Fruit fly (Drosophila melanogaster) whole organism, embryonic: Measurements from ENCODE around the gene lectin-29Ca.

Experiments
- ATbp ChIP-seq: fragments of 200-800 bp; sonication (Bioruptor generic); optimal IDR thresholded peaks from 2 replicates; lab custom pipeline; 2017; ENCODE audit warnings: missing biosample characterization, mild to moderate bottlenecking, missing genetic modification characterization, missing genetic modification reagents
- Aef1 ChIP-seq: fragments of 200-800 bp; sonication (Bioruptor generic); IDR thresholded peaks from 3 replicates; pipeline ENCODE4 v1.3.6; 2022; ENCODE audit warnings: missing biosample characterization, missing genetic modification characterization
- CG11696 ChIP-seq: fragments of 200-800 bp; sonication (Bioruptor generic); IDR thresholded peaks from 2 replicates; pipeline ENCODE4 v1.3.6; 2022; ENCODE audit warnings: missing biosample characterization, missing genetic modification characterization
- CG14860 ChIP-seq: fragments of 200-800 bp; sonication (Bioruptor generic); IDR thresholded peaks from 3 replicates; pipeline ENCODE4 v1.3.6; 2022; ENCODE audit warnings: missing biosample characterization, missing genetic modification characterization; ENCODE audit not compliant: partially characterized antibody
- CG15011 ChIP-seq: fragments of 200-800 bp; sonication (Bioruptor generic); optimal IDR thresholded peaks from 3 replicates; lab custom pipeline; 2018; ENCODE audit warnings: missing biosample characterization, mild to moderate bottlenecking, missing genetic modification characterization
- CG15073 ChIP-seq: fragments of 200-800 bp; sonication (Bioruptor generic); optimal IDR thresholded peaks from 2 replicates; lab custom pipeline; 2016; ENCODE audit warnings: missing biosample characterization, missing genetic modification characterization
- CG15696 ChIP-seq: fragments of 200-800 bp; sonication (Bioruptor generic); optimal IDR thresholded peaks from 2 replicates; lab custom pipeline; 2019; ENCODE audit warnings: missing biosample characterization, mild to moderate bottlenecking, missing genetic modification characterization, moderate library complexity
- CG17186 ChIP-seq: fragments of 200-800 bp; sonication (Bioruptor generic); optimal IDR thresholded peaks from 3 replicates; lab custom pipeline; 2017; ENCODE audit warnings: missing biosample characterization, missing genetic modification reagents, missing genetic modification characterization
- CG17359 ChIP-seq: fragments of 200-800 bp; sonication (Bioruptor generic); optimal IDR thresholded peaks from 3 replicates; lab custom pipeline; 2018; ENCODE audit warnings: missing biosample characterization, mild to moderate bottlenecking, missing genetic modification characterization, moderate library complexity
- CG17385 ChIP-seq: fragments of 200-800 bp; sonication (Bioruptor generic); optimal IDR thresholded peaks from 3 replicates; lab custom pipeline; 2018; ENCODE audit warnings: missing biosample characterization, mild to moderate bottlenecking, missing genetic modification characterization
- CG18262 ChIP-seq: fragments of 200-800 bp; optimal IDR thresholded peaks from 3 replicates; lab custom pipeline; 2019; ENCODE audit warnings: missing biosample characterization, mild to moderate bottlenecking, missing genetic modification characterization, moderate library complexity
- CG2129 ChIP-seq: fragments of 200-800 bp; sonication (Bioruptor generic); IDR thresholded peaks from 2 replicates; pipeline ENCODE4 v1.3.6; 2022; ENCODE audit warnings: missing biosample characterization, missing genetic modification characterization; ENCODE audit not compliant: partially characterized antibody
- CG2712 ChIP-seq: fragments of 200-800 bp; optimal IDR thresholded peaks from 3 replicates; lab custom pipeline; 2019; ENCODE audit warnings: missing biosample characterization, mild to moderate bottlenecking, missing genetic modification characterization, moderate library complexity
- CG30403 ChIP-seq: fragments of 200-800 bp; sonication (Bioruptor generic); optimal IDR thresholded peaks from 3 replicates; lab custom pipeline; 2016; ENCODE audit warnings: missing biosample characterization, missing genetic modification characterization
- CG3847 ChIP-seq: fragments of 200-800 bp; sonication (Bioruptor generic); IDR thresholded peaks from 2 replicates; pipeline ENCODE4 v1.3.6; 2022; ENCODE audit warnings: missing biosample characterization, missing genetic modification characterization
- CG4820 ChIP-seq: fragments of 200-800 bp; sonication (Bioruptor generic); optimal IDR thresholded peaks from 3 replicates; lab custom pipeline; 2016; ENCODE audit warnings: missing biosample characterization, missing genetic modification characterization
- CG6175 ChIP-seq: fragments of 200-800 bp; sonication (Bioruptor generic); IDR thresholded peaks from 3 replicates; pipeline ENCODE4 v1.3.6; 2022; ENCODE audit warnings: missing biosample characterization, missing genetic modification characterization
- CG6254 ChIP-seq: fragments of 200-800 bp; sonication (Bioruptor generic); optimal IDR thresholded peaks from 3 replicates; lab custom pipeline; 2017; ENCODE audit warnings: mild to moderate bottlenecking, missing biosample characterization, missing genetic modification reagents, missing genetic modification characterization
- CG8388 ChIP-seq: fragments of 200-800 bp; sonication (Bioruptor generic); optimal IDR thresholded peaks from 2 replicates; lab custom pipeline; 2019; ENCODE audit warnings: missing biosample characterization, mild to moderate bottlenecking, missing genetic modification characterization, moderate library complexity
- CG8924 ChIP-seq: fragments of 200-800 bp; optimal IDR thresholded peaks from 3 replicates; lab custom pipeline; 2019; ENCODE audit warnings: missing biosample characterization, mild to moderate bottlenecking, missing genetic modification characterization, moderate library complexity
- D19A ChIP-seq: fragments of 200-800 bp; optimal IDR thresholded peaks from 3 replicates; lab custom pipeline; 2019; ENCODE audit warnings: missing biosample characterization, mild to moderate bottlenecking, missing genetic modification characterization, moderate library complexity
- Dek ChIP-seq: fragments of 200-800 bp; sonication (Bioruptor generic); optimal IDR thresholded peaks from 3 replicates; lab custom pipeline; 2019; ENCODE audit warnings: missing biosample characterization, mild to moderate bottlenecking, missing genetic modification characterization, moderate library complexity
- Doc3 ChIP-seq: fragments of 200-800 bp; sonication (Bioruptor generic); IDR thresholded peaks from 3 replicates; pipeline ENCODE4 v1.3.6; 2022; ENCODE audit warnings: missing biosample characterization, missing genetic modification characterization; ENCODE audit not compliant: partially characterized antibody
- MBD-R2 ChIP-seq: fragments of 200-800 bp; sonication (Bioruptor generic); IDR thresholded peaks from 2 replicates; pipeline ENCODE4 v1.3.6; 2022; ENCODE audit warnings: missing biosample characterization, missing genetic modification characterization
- MESR4 ChIP-seq: fragments of 200-800 bp; sonication (Bioruptor generic); optimal IDR thresholded peaks from 2 replicates; lab custom pipeline; 2018; ENCODE audit warnings: missing biosample characterization, mild to moderate bottlenecking, missing genetic modification characterization, moderate library complexity
- NC2β ChIP-seq: fragments of 200-800 bp; sonication (Bioruptor generic); optimal IDR thresholded peaks from 2 replicates; lab custom pipeline; 2016; ENCODE audit warnings: missing biosample characterization, missing genetic modification characterization
- Rfx ChIP-seq: fragments of 200-800 bp; sonication (Bioruptor generic); IDR thresholded peaks from 2 replicates; pipeline ENCODE4 v1.3.6; 2022; ENCODE audit warnings: missing biosample characterization, missing genetic modification characterization
- Sox100B ChIP-seq: fragments of 200-800 bp; sonication (Bioruptor generic); optimal IDR thresholded peaks from 3 replicates; lab custom pipeline; 2018; ENCODE audit warnings: missing biosample characterization, mild to moderate bottlenecking, missing genetic modification characterization
- amos ChIP-seq: fragments of 200-800 bp; sonication (Bioruptor generic); IDR thresholded peaks from 2 replicates; pipeline ENCODE4 v1.3.6; 2022; ENCODE audit warnings: missing biosample characterization, missing genetic modification characterization; ENCODE audit not compliant: partially characterized antibody
- bowl ChIP-seq: fragments of 200-800 bp; sonication (Bioruptor generic); IDR thresholded peaks from 2 replicates; pipeline ENCODE4 v1.3.6; 2022; ENCODE audit warnings: missing biosample characterization, missing genetic modification characterization
- cato ChIP-seq: fragments of 200-800 bp; sonication (Bioruptor generic); optimal IDR thresholded peaks from 2 replicates; lab custom pipeline; 2016; ENCODE audit warnings: missing biosample characterization, missing genetic modification characterization, borderline replicate concordance
- disco-r ChIP-seq: fragments of 200-800 bp; sonication (Bioruptor generic); optimal IDR thresholded peaks from 2 replicates; lab custom pipeline; 2016; ENCODE audit warnings: missing biosample characterization, missing genetic modification characterization
- en ChIP-seq: fragments of 200-800 bp; sonication (Bioruptor generic); optimal IDR thresholded peaks from 2 replicates; lab custom pipeline; 2016; ENCODE audit warnings: missing biosample characterization, missing genetic modification characterization
- gem ChIP-seq: fragments of 200-800 bp; sonication (Bioruptor generic); optimal IDR thresholded peaks from 2 replicates; lab custom pipeline; 2019; ENCODE audit warnings: missing biosample characterization, mild to moderate bottlenecking, missing genetic modification characterization, moderate library complexity
- jing ChIP-seq: fragments of 200-800 bp; sonication (Bioruptor generic); optimal IDR thresholded peaks from 2 replicates; lab custom pipeline; 2018; ENCODE audit warnings: missing biosample characterization, mild to moderate bottlenecking, missing genetic modification characterization
- lmd ChIP-seq: fragments of 200-800 bp; sonication (Bioruptor generic); IDR thresholded peaks from 2 replicates; pipeline ENCODE4 v1.3.6; 2022; ENCODE audit warnings: missing biosample characterization, missing genetic modification characterization
- nerfin-1 ChIP-seq: fragments of 200-800 bp; sonication (Bioruptor generic); optimal IDR thresholded peaks from 3 replicates; lab custom pipeline; 2019; ENCODE audit warnings: missing biosample characterization, mild to moderate bottlenecking, missing genetic modification characterization, moderate library complexity
- phol ChIP-seq: fragments of 200-800 bp; sonication (Bioruptor generic); optimal IDR thresholded peaks from 3 replicates; lab custom pipeline; 2018; ENCODE audit warnings: missing biosample characterization, mild to moderate bottlenecking, missing genetic modification characterization, moderate library complexity
- ro ChIP-seq: fragments of 200-800 bp; sonication (Bioruptor generic); IDR thresholded peaks from 2 replicates; pipeline ENCODE4 v1.3.6; 2022; ENCODE audit warnings: missing biosample characterization, missing genetic modification characterization
- schlank ChIP-seq: fragments of 200-800 bp; sonication (Bioruptor generic); optimal IDR thresholded peaks from 2 replicates; lab custom pipeline; 2018; ENCODE audit warnings: missing biosample characterization, mild to moderate bottlenecking, missing genetic modification characterization
- sd ChIP-seq: fragments of 200-800 bp; sonication (Bioruptor generic); optimal IDR thresholded peaks from 3 replicates; lab custom pipeline; 2018; ENCODE audit warnings: missing biosample characterization, mild to moderate bottlenecking, missing genetic modification characterization, moderate library complexity
- sisA ChIP-seq: fragments of 200-800 bp; sonication (Bioruptor generic); IDR thresholded peaks from 2 replicates; pipeline ENCODE4 v1.3.6; 2022; ENCODE audit warnings: missing biosample characterization, missing genetic modification characterization
- sqz ChIP-seq: fragments of 200-800 bp; sonication (Bioruptor generic); optimal IDR thresholded peaks from 3 replicates; lab custom pipeline; 2018; ENCODE audit warnings: missing biosample characterization, mild to moderate bottlenecking, missing genetic modification characterization
- tin ChIP-seq: fragments of 200-800 bp; sonication (Bioruptor generic); optimal IDR thresholded peaks from 3 replicates; lab custom pipeline; 2016; ENCODE audit warnings: missing biosample characterization, missing genetic modification characterization
- tna ChIP-seq: fragments of 200-800 bp; sonication (Bioruptor generic); IDR thresholded peaks from 2 replicates; pipeline ENCODE4 v1.3.6; 2022; ENCODE audit warnings: missing biosample characterization, missing genetic modification characterization; ENCODE audit not compliant: partially characterized antibody
- trem ChIP-seq: fragments of 200-800 bp; optimal IDR thresholded peaks from 3 replicates; lab custom pipeline; 2019; ENCODE audit warnings: missing biosample characterization, mild to moderate bottlenecking, missing genetic modification characterization, moderate library complexity
- zfh2 ChIP-seq: fragments of 200-800 bp; sonication (Bioruptor generic); optimal IDR thresholded peaks from 2 replicates; lab custom pipeline; 2016; ENCODE audit warnings: missing biosample characterization, missing genetic modification characterization

The lectin-29Ca gene

dm6 chr2L:8365701-8366643 lies 28.1 kb downstream of the lectin-29Ca start, which contains the start of gene Pp2A-29B (continued):
- TF ChIP-seq CG14860 (GFP tag; lab: Robert Waterston, UW), result peak; percentile 100
- TF ChIP-seq D19A (tag; lab: Kevin White, UChicago), result peak; percentile 19
- 0 out of 2 replicates have a peak, but pooled peaks have one; percentile 11 for TF ChIP-seq Rfx (GFP tag; lab: Robert Waterston, UW)
- peak; percentile 48 for TF ChIP-seq gem
- no peak for TF ChIP-seq CG11696 (GFP tag; lab: Robert Waterston, UW)
- no peak for TF ChIP-seq jing
- TF ChIP-seq sisA, result no peak
- peak; percentile 51; the same call in 1 of the 2 replicates for TF ChIP-seq CG3847 (GFP tag; lab: Robert Waterston, UW)
- TF ChIP-seq amos, result peak; percentile 98
- no peak for TF ChIP-seq CG6175 (GFP tag; lab: Robert Waterston, UW)
- TF ChIP-seq Doc3, result peak; percentile 99
- no peak for TF ChIP-seq schlank (tag; lab: Kevin White, UChicago)
- peak; percentile 100 for TF ChIP-seq nerfin-1
- peak; percentile 92 for TF ChIP-seq sd
- TF ChIP-seq CG15696 (tag; lab: Kevin White, UChicago), result peak; percentile 35
- TF ChIP-seq ro (GFP tag; lab: Robert Waterston, UW), result no peak
- peak; percentile 95 for TF ChIP-seq tna
- TF ChIP-seq CG8924, result peak; percentile 42
- no peak for TF ChIP-seq Aef1 (GFP tag; lab: Robert Waterston, UW)
- TF ChIP-seq CG18262 (tag; lab: Kevin White, UChicago), result peak; percentile 45
- TF ChIP-seq bowl (GFP tag; lab: Robert Waterston, UW), result no peak
- peak; percentile 28 for TF ChIP-seq CG17359 (tag; lab: Kevin White, UChicago)
- TF ChIP-seq CG8388, result no peak
- no peak for TF ChIP-seq CG6254
- peak; percentile 61 for TF ChIP-seq CG2712
- TF ChIP-seq lmd (GFP tag; lab: Robert Waterston, UW), result no peak; the same call in 1 of the 2 replicates
- TF ChIP-seq CG30403, result peak; percentile 19
- TF ChIP-seq disco-r (GFP tag; lab: Kevin White, UChicago), result no peak
- peak; percentile 0 for TF ChIP-seq tin (GFP tag; lab: Kevin White, UChicago)
- peak; percentile 74 for TF ChIP-seq CG17186 (GFP tag; lab: Kevin White, UChicago)
- 0 out of 2 replicates have a peak, but pooled peaks have one; percentile 7 for TF ChIP-seq MBD-R2 (GFP tag; lab: Robert Waterston, UW)
- TF ChIP-seq phol (tag; lab: Kevin White, UChicago), result peak; percentile 92
- peak; percentile 6 for TF ChIP-seq CG17385 (GFP tag; lab: Kevin White, UChicago)
- TF ChIP-seq trem (tag; lab: Kevin White, UChicago), result peak; percentile 80
- no peak for TF ChIP-seq ATbp (GFP tag; lab: Kevin White, UChicago)
- peak; percentile 29 for TF ChIP-seq zfh2
- TF ChIP-seq CG4820 (GFP tag; lab: Kevin White, UChicago), result no peak
- no peak for TF ChIP-seq CG15073 (GFP tag; lab: Kevin White, UChicago)
- peak; percentile 21 for TF ChIP-seq Sox100B (GFP tag; lab: Kevin White, UChicago)
- TF ChIP-seq CG2129, result peak; percentile 99
- TF ChIP-seq NC2β (GFP tag; lab: Kevin White, UChicago), result no peak
- TF ChIP-seq cato (GFP tag; lab: Kevin White, UChicago), result no peak
- TF ChIP-seq MESR4, result peak; percentile 87
- TF ChIP-seq sqz (GFP tag; lab: Kevin White, UChicago), result peak; percentile 93
- no peak for TF ChIP-seq CG15011
- TF ChIP-seq en (GFP tag; lab: Kevin White, UChicago), result no peak
- peak; percentile 12 for TF ChIP-seq Dek (tag; lab: Kevin White, UChicago)
